Worm (Caenorhabditis elegans) whole organism, mixed stage, embryonic: ENCODE data around the gene C18A3.3.

ENCODE experiments used
- lin-13 ChIP-seq: fragments of 150-350 bp; optimal IDR thresholded peaks from 2 replicates; lab custom pipeline; 2014; ENCODE audit warnings: missing biosample characterization, missing genetic modification characterization
- pha-4 ChIP-seq: fragments of 150-350 bp; optimal IDR thresholded peaks from 2 replicates; lab custom pipeline; 2018; ENCODE audit warnings: missing biosample characterization, missing genetic modification reagents, missing genetic modification characterization
- unc-62 ChIP-seq: fragments of 150-350 bp; optimal IDR thresholded peaks from 2 replicates; lab custom pipeline; 2014; ENCODE audit warnings: missing biosample characterization, missing genetic modification reagents, missing genetic modification characterization

DNA sequence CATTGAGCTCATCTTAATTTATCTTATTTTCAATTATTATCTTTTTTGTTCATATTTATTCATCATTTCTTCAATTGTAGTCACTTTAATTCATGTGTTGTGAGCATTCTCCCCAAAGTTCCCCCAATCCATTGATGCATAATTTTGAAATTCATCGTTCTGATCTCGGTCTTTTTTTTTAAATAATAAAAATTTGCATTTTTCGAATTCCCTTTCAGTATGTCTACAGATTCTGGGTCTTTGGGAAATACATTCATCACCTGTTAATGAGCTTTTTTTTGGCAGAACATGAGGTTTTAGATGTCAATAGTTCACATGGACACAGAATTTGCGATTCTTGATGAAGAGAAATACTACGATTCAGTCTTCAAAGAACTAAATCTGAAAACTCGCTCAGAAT, 3.7 kb downstream of the C18A3.3 start, which contains the start of gene damt-1:
- TF ChIP-seq unc-62 (GFP tag; lab: Kevin White, UChicago) = no peak
- TF ChIP-seq pha-4 (tag; lab: Kevin White, UChicago) = no peak
- TF ChIP-seq lin-13 (tag; lab: Kevin White, UChicago) = no peak
